Worm (Caenorhabditis elegans) whole organism, young adult: ENCODE results near the gene F52E1.5.

Experiments used
- D2030.7 ChIP-seq: fragments of 200-800 bp; sonication (Bioruptor generic); IDR thresholded peaks from 2 replicates; pipeline ENCODE4 v1.3.6; 2022; ENCODE audit warnings: missing genetic modification reagents, missing genetic modification characterization, missing compliant biosample characterization
- F33H1.4 ChIP-seq: fragments of 200-800 bp; sonication (Bioruptor generic); IDR thresholded peaks from 2 replicates; pipeline ENCODE4 v1.3.6; 2022; ENCODE audit warnings: missing genetic modification reagents, missing genetic modification characterization, missing compliant biosample characterization
- F39B2.1 ChIP-seq: fragments of 200-800 bp; sonication (Bioruptor generic); IDR thresholded peaks from 2 replicates; pipeline ENCODE4 v1.3.6; 2022; ENCODE audit warnings: missing genetic modification reagents, missing genetic modification characterization, missing compliant biosample characterization
- F49E8.2 ChIP-seq: sonication (generic microtip); optimal IDR thresholded peaks from 3 replicates; lab custom pipeline; 2017; ENCODE audit warnings: missing genetic modification characterization, mild to moderate bottlenecking, missing compliant biosample characterization, antibody characterized with exemption, moderate library complexity; ENCODE audit not compliant: insufficient read depth
- F55B11.4 ChIP-seq: sonication (generic microtip); optimal IDR thresholded peaks from 2 replicates; lab custom pipeline; 2016; ENCODE audit warnings: missing compliant biosample characterization, missing genetic modification characterization, borderline replicate concordance; ENCODE audit not compliant: insufficient read depth
- F57C9.4 ChIP-seq: sonication (generic microtip); optimal IDR thresholded peaks from 2 replicates; lab custom pipeline; 2017; ENCODE audit warnings: mild to moderate bottlenecking, missing genetic modification characterization, missing compliant biosample characterization
- Y53G8AR.9 ChIP-seq: fragments of 200-800 bp; sonication (Bioruptor generic); conservative IDR thresholded peaks from 2 replicates; pipeline ENCODE4 v1.3.6; 2022; ENCODE audit warnings: missing genetic modification reagents, missing genetic modification characterization, missing compliant biosample characterization
- Y67H2A.10 ChIP-seq: fragments of 200-800 bp; sonication (Bioruptor generic); conservative IDR thresholded peaks from 2 replicates; pipeline ENCODE4 v1.3.6; 2022; ENCODE audit warnings: missing genetic modification reagents, missing genetic modification characterization, missing compliant biosample characterization
- Y95B8A.8 ChIP-seq: fragments of 200-800 bp; sonication (Bioruptor generic); IDR thresholded peaks from 2 replicates; pipeline ENCODE4 v1.3.6; 2022; ENCODE audit warnings: missing genetic modification reagents, missing genetic modification characterization, missing compliant biosample characterization
- aptf-2 ChIP-seq: fragments of 200-800 bp; sonication (Bioruptor generic); conservative IDR thresholded peaks from 2 replicates; pipeline ENCODE4 v1.3.6; 2022; ENCODE audit warnings: missing genetic modification reagents, missing genetic modification characterization, missing compliant biosample characterization
- ceh-91 ChIP-seq: fragments of 200-800 bp; sonication (Bioruptor generic); IDR thresholded peaks from 2 replicates; pipeline ENCODE4 v1.3.6; 2022; ENCODE audit warnings: missing genetic modification reagents, missing genetic modification characterization, missing compliant biosample characterization
- chd-7 ChIP-seq: sonication (generic microtip); optimal IDR thresholded peaks from 2 replicates; lab custom pipeline; 2016; ENCODE audit warnings: mild to moderate bottlenecking, missing genetic modification characterization, moderate library complexity, missing compliant biosample characterization
- dpl-1 ChIP-seq: fragments of 150-350 bp; optimal IDR thresholded peaks from 2 replicates; lab custom pipeline; 2014; ENCODE audit warnings: missing biosample characterization, missing genetic modification reagents, missing genetic modification characterization
- efl-1 ChIP-seq: fragments of 150-350 bp; optimal IDR thresholded peaks from 2 replicates; lab custom pipeline; 2014; ENCODE audit warnings: missing biosample characterization, missing genetic modification reagents, missing genetic modification characterization
- egl-18 ChIP-seq: fragments of 200-800 bp; sonication (Bioruptor generic); IDR thresholded peaks from 2 replicates; pipeline ENCODE4 v1.3.6; 2022; ENCODE audit warnings: missing genetic modification reagents, missing genetic modification characterization, missing compliant biosample characterization
- ekl-4 ChIP-seq: fragments of 200-800 bp; sonication (Bioruptor generic); IDR thresholded peaks from 2 replicates; pipeline ENCODE4 v1.3.6; 2022; ENCODE audit warnings: missing genetic modification reagents, missing genetic modification characterization, missing compliant biosample characterization
- ets-4 ChIP-seq: fragments of 200-800 bp; sonication (Bioruptor generic); optimal IDR thresholded peaks from 2 replicates; lab custom pipeline; 2018; ENCODE audit warnings: mild to moderate bottlenecking, missing genetic modification characterization, missing compliant biosample characterization
- hlh-12 ChIP-seq: sonication (generic microtip); optimal IDR thresholded peaks from 2 replicates; lab custom pipeline; 2016; ENCODE audit warnings: missing genetic modification characterization, missing compliant biosample characterization
- hlh-26 ChIP-seq: fragments of 200-800 bp; sonication (Bioruptor generic); conservative IDR thresholded peaks from 2 replicates; pipeline ENCODE4 v1.3.6; 2022; ENCODE audit warnings: missing genetic modification reagents, missing genetic modification characterization, missing compliant biosample characterization
- hrde-1 ChIP-seq: sonication (generic microtip); optimal IDR thresholded peaks from 2 replicates; lab custom pipeline; 2016; ENCODE audit warnings: missing genetic modification characterization, mild to moderate bottlenecking, missing compliant biosample characterization, moderate library complexity, missing genotype, missing genetic modification reagents, borderline replicate concordance
- mcd-1 ChIP-seq: fragments of 200-800 bp; sonication (Bioruptor generic); IDR thresholded peaks from 2 replicates; pipeline ENCODE4 v1.3.6; 2022; ENCODE audit warnings: missing genetic modification reagents, missing genetic modification characterization, missing compliant biosample characterization
- mes-4 ChIP-seq: sonication (generic microtip); optimal IDR thresholded peaks from 2 replicates; lab custom pipeline; 2016; ENCODE audit warnings: missing genotype, missing genetic modification characterization, missing compliant biosample characterization
- nhr-80 ChIP-seq: sonication (generic microtip); optimal IDR thresholded peaks from 2 replicates; lab custom pipeline; 2016; ENCODE audit warnings: missing genetic modification characterization, missing compliant biosample characterization
- pha-4 ChIP-seq: fragments of 150-350 bp; sonication (generic microtip); optimal IDR thresholded peaks from 2 replicates; lab custom pipeline; 2014; ENCODE audit warnings: missing biosample characterization, missing genetic modification reagents, missing genetic modification characterization
- sdz-38 ChIP-seq: sonication (generic microtip); optimal IDR thresholded peaks from 2 replicates; lab custom pipeline; 2016; ENCODE audit warnings: missing genotype, missing genetic modification characterization, missing compliant biosample characterization
- snpc-1.1 ChIP-seq: sonication (generic microtip); optimal IDR thresholded peaks from 2 replicates; lab custom pipeline; 2017; ENCODE audit warnings: missing genetic modification characterization, mild to moderate bottlenecking, missing compliant biosample characterization, antibody characterized with exemption, moderate library complexity, missing genotype, missing genetic modification reagents; ENCODE audit not compliant: insufficient read depth
- sptf-2 ChIP-seq: fragments of 200-800 bp; sonication (Bioruptor generic); optimal IDR thresholded peaks from 2 replicates; lab custom pipeline; 2018; ENCODE audit warnings: mild to moderate bottlenecking, missing genetic modification characterization, missing compliant biosample characterization
- tbp1 ChIP-seq: fragments of 200-800 bp; sonication (Bioruptor generic); optimal IDR thresholded peaks from 2 replicates; lab custom pipeline; 2018; ENCODE audit warnings: mild to moderate bottlenecking, missing genetic modification characterization, missing compliant biosample characterization
- unc-62 ChIP-seq: fragments of 150-350 bp; optimal IDR thresholded peaks from 2 replicates; lab custom pipeline; 2014; ENCODE audit warnings: missing biosample characterization, missing genetic modification reagents, missing genetic modification characterization
- xnd-1 ChIP-seq: sonication (generic microtip); optimal IDR thresholded peaks from 2 replicates; lab custom pipeline; 2016; ENCODE audit warnings: missing genotype, missing genetic modification reagents, missing genetic modification characterization, missing compliant biosample characterization
- zim-3 ChIP-seq: sonication (generic microtip); optimal IDR thresholded peaks from 2 replicates; lab custom pipeline; 2017; ENCODE audit warnings: mild to moderate bottlenecking, missing genetic modification characterization, moderate library complexity, missing compliant biosample characterization
- ztf-3 ChIP-seq: fragments of 200-800 bp; sonication (Bioruptor generic); optimal IDR thresholded peaks from 2 replicates; lab custom pipeline; 2018; ENCODE audit warnings: mild to moderate bottlenecking, missing genetic modification characterization, missing compliant biosample characterization

The F52E1.5 gene

DNA sequence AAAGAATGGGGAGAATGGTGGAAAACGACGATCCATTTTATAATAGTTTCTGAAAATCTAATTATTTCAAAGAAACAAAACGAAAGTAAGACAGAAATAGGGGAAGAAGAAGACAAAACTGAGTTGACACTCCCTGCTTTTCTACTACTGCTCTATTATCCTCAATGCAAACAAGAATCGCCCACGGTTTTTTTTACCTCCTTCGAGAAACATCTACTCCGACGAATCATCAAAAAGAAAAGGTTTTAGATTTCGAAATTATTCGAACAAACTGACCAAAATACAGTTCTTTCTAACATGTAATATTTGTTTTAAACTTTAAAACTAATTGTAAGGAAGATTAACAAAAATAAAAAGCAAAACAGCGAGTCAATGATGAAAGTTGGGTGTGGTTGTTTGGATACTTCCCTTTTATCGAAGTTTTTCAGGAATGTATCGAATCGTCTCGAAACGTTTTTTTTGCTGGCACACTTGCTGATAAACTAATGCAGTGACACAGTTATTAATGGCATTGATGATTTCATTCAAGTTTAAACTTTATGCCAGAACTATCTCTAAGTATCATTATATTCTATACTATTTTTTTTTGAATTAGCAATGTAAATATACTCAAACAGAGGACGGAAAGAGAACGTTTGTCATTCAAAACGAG, 6.7 kb downstream of the F52E1.5 start, which contains the start of gene hsp-17:
Gene hsp-17 (minus strand): TSS at position 51 of the 652 bp plus-strand sequence.
- TF ChIP-seq chd-7 (tag; lab: Kevin White, UChicago) (no peak), nhr-80 (tag; lab: Kevin White, UChicago) (peak; percentile 25)

DNA sequence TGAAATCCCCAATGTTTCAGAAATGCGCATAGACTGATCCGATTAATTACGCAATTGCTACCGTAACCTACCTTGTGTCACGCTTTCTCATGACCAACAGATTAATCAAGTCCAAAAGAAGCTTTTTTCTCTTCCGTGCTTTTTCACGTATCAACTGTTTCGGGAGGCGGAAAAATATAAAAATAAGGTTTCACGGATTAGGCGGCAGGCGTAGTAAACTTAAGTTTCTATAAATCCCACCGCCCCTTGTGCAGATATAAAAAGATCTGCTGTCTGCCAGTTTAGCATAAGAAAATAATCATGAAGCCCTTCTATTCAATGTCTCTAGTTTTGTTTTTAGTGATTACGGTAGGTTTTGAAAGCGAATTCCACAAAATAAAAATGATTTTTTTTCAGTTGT, 7.8 kb downstream of the F52E1.5 start, which contains the start of gene gcy-7:
Gene gcy-7 (plus strand): TSS at position 301 of the 400 bp plus-strand sequence.
- TF ChIP-seq efl-1 (GFP tag; lab: Kevin White, UChicago), result no peak
- TF ChIP-seq F33H1.4 (GFP tag; lab: Robert Waterston, UW), result no peak
- TF ChIP-seq unc-62 (GFP tag; lab: Kevin White, UChicago), result no peak

DNA sequence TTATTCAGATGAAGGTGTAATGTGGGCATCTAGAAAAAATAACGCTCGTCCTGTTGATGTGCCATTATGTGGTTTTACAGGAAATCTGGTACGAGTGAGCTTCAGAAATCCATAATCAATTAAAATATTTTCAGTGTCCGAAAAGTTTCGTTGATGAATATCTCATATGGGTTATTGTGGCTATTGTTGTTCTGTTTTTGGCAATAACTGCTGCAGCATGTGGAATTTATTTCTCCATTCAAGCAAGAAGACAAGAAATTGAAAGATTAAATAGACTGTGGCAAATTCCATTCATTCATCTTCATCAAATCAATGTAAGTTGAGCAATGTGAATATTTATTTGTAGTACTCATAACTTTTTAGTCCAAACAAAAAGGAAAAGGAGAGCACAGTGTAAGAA, 10.0 kb downstream of the F52E1.5 start:
- TF ChIP-seq hlh-12 (tag; lab: Kevin White, UChicago) (no peak), zim-3 (tag; lab: Kevin White, UChicago) (no peak), Y53G8AR.9 (GFP tag; lab: Robert Waterston, UW) (no peak), D2030.7 (GFP tag; lab: Robert Waterston, UW) (no peak), F57C9.4 (no peak), F55B11.4 (tag; lab: Kevin White, UChicago) (no peak), F39B2.1 (GFP tag; lab: Robert Waterston, UW) (no peak), mes-4 (tag; lab: Kevin White, UChicago) (no peak), Y67H2A.10 (GFP tag; lab: Robert Waterston, UW) (no peak), sptf-2 (GFP tag; lab: Kevin White, UChicago) (no peak), F33H1.4 (GFP tag; lab: Robert Waterston, UW) (no peak), aptf-2 (GFP tag; lab: Robert Waterston, UW) (no peak), snpc-1.1 (tag; lab: Kevin White, UChicago) (no peak), tbp1 (no peak)

DNA sequence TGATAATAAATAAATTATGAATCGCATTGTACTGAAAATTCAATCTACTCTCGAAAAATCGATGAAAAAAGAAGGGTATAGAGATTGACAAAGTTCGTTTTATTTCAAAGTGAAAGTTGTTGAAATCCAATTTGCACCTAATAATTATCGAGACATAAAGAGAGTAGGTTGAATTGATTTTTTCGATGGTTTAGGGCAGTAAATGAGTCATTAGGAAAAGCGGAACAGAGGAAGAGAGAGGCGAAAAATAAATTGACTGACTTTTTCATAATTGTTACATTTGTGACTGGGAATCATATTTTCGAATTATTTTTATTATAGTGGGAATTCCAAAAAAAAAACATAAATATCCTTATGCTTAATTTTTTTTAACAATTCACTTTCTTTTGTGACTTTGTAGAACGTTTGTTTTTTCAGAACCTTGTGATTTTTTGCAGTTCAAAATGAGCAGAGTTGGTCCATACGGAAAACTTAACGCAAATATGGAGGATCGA, 15.1 kb downstream of the F52E1.5 start, which contains the start of the genes pho-6 and F52E1.3:
Gene pho-6 (minus strand): TSS at position 101 of the 494 bp plus-strand sequence.
Gene F52E1.3 (plus strand): TSS at position 444 of the 494 bp plus-strand sequence.
- no peak for TF ChIP-seq ztf-3 (GFP tag; lab: Kevin White, UChicago)
- TF ChIP-seq F49E8.2 (tag; lab: Kevin White, UChicago), result no peak
- no peak for TF ChIP-seq ceh-91
- no peak for TF ChIP-seq pha-4
- TF ChIP-seq mcd-1, result no peak
- no peak for TF ChIP-seq sdz-38 (tag; lab: Kevin White, UChicago)
- TF ChIP-seq Y95B8A.8 (GFP tag; lab: Robert Waterston, UW), result no peak
- no peak for TF ChIP-seq hlh-26 (GFP tag; lab: Robert Waterston, UW)
- TF ChIP-seq snpc-1.1 (tag; lab: Kevin White, UChicago), result no peak
- no peak for TF ChIP-seq hrde-1
- TF ChIP-seq xnd-1 (tag; lab: Kevin White, UChicago), result no peak
- TF ChIP-seq dpl-1 (GFP tag; lab: Kevin White, UChicago), result no peak
- TF ChIP-seq ekl-4, result no peak

DNA sequence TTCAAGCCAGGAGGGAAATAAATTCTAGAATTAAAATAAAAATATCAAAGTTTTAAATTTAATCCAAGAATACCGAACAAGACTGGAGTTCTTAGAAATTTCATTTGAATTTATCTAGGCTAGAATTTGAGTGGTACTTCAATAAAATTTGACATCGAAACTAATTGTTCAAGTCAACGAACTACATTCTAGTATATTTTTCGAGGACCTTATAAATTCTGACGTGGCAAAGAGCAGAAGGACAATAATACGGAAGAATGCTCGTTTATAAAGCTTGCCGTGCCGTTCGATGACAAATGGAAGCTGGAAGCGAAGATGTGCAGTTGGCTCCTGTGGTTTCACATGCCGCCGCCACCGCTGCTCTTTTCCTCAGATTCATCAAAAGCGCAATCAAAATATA, 21.5 kb downstream of the F52E1.5 start:
- TF ChIP-seq F33H1.4 (GFP tag; lab: Robert Waterston, UW) (no peak), sdz-38 (tag; lab: Kevin White, UChicago) (no peak), egl-18 (GFP tag; lab: Robert Waterston, UW) (no peak), ets-4 (GFP tag; lab: Kevin White, UChicago) (no peak), ekl-4 (no peak)
